Worm (Caenorhabditis elegans) whole organism, young adult: ENCODE measurements around the gene clec-3.

ENCODE experiments used
- B0019.2 ChIP-seq: fragments of 200-800 bp; sonication (Bioruptor generic); conservative IDR thresholded peaks from 2 replicates; pipeline ENCODE4 v1.3.6; 2022; ENCODE audit warnings: missing genetic modification reagents, missing genetic modification characterization, missing compliant biosample characterization
- B0336.3 ChIP-seq: fragments of 200-800 bp; sonication (Bioruptor generic); IDR thresholded peaks from 2 replicates; pipeline ENCODE4 v1.3.6; 2022; ENCODE audit warnings: missing genetic modification characterization, missing compliant biosample characterization
- F52B5.7 ChIP-seq: sonication (generic microtip); optimal IDR thresholded peaks from 2 replicates; lab custom pipeline; 2016; ENCODE audit warnings: mild to moderate bottlenecking, missing genetic modification characterization, missing compliant biosample characterization
- K11D2.4 ChIP-seq: fragments of 200-800 bp; sonication (Bioruptor generic); IDR thresholded peaks from 2 replicates; pipeline ENCODE4 v1.3.6; 2022; ENCODE audit warnings: missing genetic modification reagents, missing genetic modification characterization, missing compliant biosample characterization
- aptf-2 ChIP-seq: fragments of 200-800 bp; sonication (Bioruptor generic); conservative IDR thresholded peaks from 2 replicates; pipeline ENCODE4 v1.3.6; 2022; ENCODE audit warnings: missing genetic modification reagents, missing genetic modification characterization, missing compliant biosample characterization
- efl-1 ChIP-seq: fragments of 150-350 bp; optimal IDR thresholded peaks from 2 replicates; lab custom pipeline; 2014; ENCODE audit warnings: missing biosample characterization, missing genetic modification reagents, missing genetic modification characterization
- pha-4 ChIP-seq: fragments of 150-350 bp; sonication (generic microtip); optimal IDR thresholded peaks from 2 replicates; lab custom pipeline; 2014; ENCODE audit warnings: missing biosample characterization, missing genetic modification reagents, missing genetic modification characterization
- snpc-4 ChIP-seq, 5 experiments: fragments of 150-350 bp in 1 of 5; sonication (generic microtip) in 4 of 5; optimal IDR thresholded peaks; 2 replicates each; lab custom pipeline; 2014 to 2018; ENCODE audit warnings: missing genetic modification characterization in 5 of 5, missing biosample characterization in 3 of 5, antibody characterized with exemption in 2 of 5, mild to moderate bottlenecking in 2 of 5, missing compliant biosample characterization in 2 of 5, missing genotype in 2 of 5, moderate library complexity in 2 of 5, missing genetic modification reagents in 1 of 5
- unc-62 ChIP-seq: fragments of 150-350 bp; optimal IDR thresholded peaks from 2 replicates; lab custom pipeline; 2014; ENCODE audit warnings: missing biosample characterization, missing genetic modification reagents, missing genetic modification characterization
- ztf-6 ChIP-seq: fragments of 200-800 bp; sonication (Bioruptor generic); IDR thresholded peaks from 2 replicates; pipeline ENCODE4 v1.3.6; 2022; ENCODE audit warnings: missing genetic modification reagents, missing genetic modification characterization, missing compliant biosample characterization

- TF ChIP-seq unc-62 (GFP tag; lab: Kevin White, UChicago) (no peak), F52B5.7 (tag; lab: Kevin White, UChicago) (no peak), ztf-6 (GFP tag; lab: Robert Waterston, UW) (no peak), B0019.2 (GFP tag; lab: Robert Waterston, UW) (no peak), K11D2.4 (GFP tag; lab: Robert Waterston, UW) (no peak), snpc-4 (GFP tag; optimal IDR thresholded peaks at IDR 0.05; lab: Kevin White, UChicago) (no peak), snpc-4 (tag; optimal IDR thresholded peaks at IDR 0.05; lab: Kevin White, UChicago) (no peak), aptf-2 (GFP tag; lab: Robert Waterston, UW) (no peak), pha-4 (no peak), B0336.3 (GFP tag; lab: Robert Waterston, UW) (no peak), efl-1 (no peak)
These were observed at the start of gene clec-3 for ce11 chrII:3019807-3020206.
